Worm (Caenorhabditis elegans) whole organism, young adult: ENCODE measurements around the gene dct-6.

Experiments used
- B0336.3 ChIP-seq: fragments of 200-800 bp; sonication (Bioruptor generic); IDR thresholded peaks from 2 replicates; pipeline ENCODE4 v1.3.6; 2022; ENCODE audit warnings: missing genetic modification characterization, missing compliant biosample characterization
- C06A6.2 ChIP-seq: fragments of 200-800 bp; sonication (Bioruptor generic); conservative IDR thresholded peaks from 2 replicates; pipeline ENCODE4 v1.3.6; 2022; ENCODE audit warnings: missing genetic modification characterization, missing compliant biosample characterization
- C17E4.6 ChIP-seq: fragments of 200-800 bp; sonication (Bioruptor generic); IDR thresholded peaks from 2 replicates; pipeline ENCODE4 v1.3.6; 2022; ENCODE audit warnings: missing genetic modification reagents, missing genetic modification characterization, missing compliant biosample characterization
- D2030.7 ChIP-seq: fragments of 200-800 bp; sonication (Bioruptor generic); IDR thresholded peaks from 2 replicates; pipeline ENCODE4 v1.3.6; 2022; ENCODE audit warnings: missing genetic modification reagents, missing genetic modification characterization, missing compliant biosample characterization
- F39B2.1 ChIP-seq: fragments of 200-800 bp; sonication (Bioruptor generic); IDR thresholded peaks from 2 replicates; pipeline ENCODE4 v1.3.6; 2022; ENCODE audit warnings: missing genetic modification reagents, missing genetic modification characterization, missing compliant biosample characterization
- F49E8.2 ChIP-seq: sonication (generic microtip); optimal IDR thresholded peaks from 3 replicates; lab custom pipeline; 2017; ENCODE audit warnings: missing genetic modification characterization, mild to moderate bottlenecking, missing compliant biosample characterization, antibody characterized with exemption, moderate library complexity; ENCODE audit not compliant: insufficient read depth
- F57A8.1 ChIP-seq: fragments of 200-800 bp; sonication (Bioruptor generic); optimal IDR thresholded peaks from 2 replicates; lab custom pipeline; 2018; ENCODE audit warnings: mild to moderate bottlenecking, missing genetic modification characterization, moderate library complexity, missing compliant biosample characterization
- K11D2.4 ChIP-seq: fragments of 200-800 bp; sonication (Bioruptor generic); IDR thresholded peaks from 2 replicates; pipeline ENCODE4 v1.3.6; 2022; ENCODE audit warnings: missing genetic modification reagents, missing genetic modification characterization, missing compliant biosample characterization
- Y53G8AR.9 ChIP-seq: fragments of 200-800 bp; sonication (Bioruptor generic); conservative IDR thresholded peaks from 2 replicates; pipeline ENCODE4 v1.3.6; 2022; ENCODE audit warnings: missing genetic modification reagents, missing genetic modification characterization, missing compliant biosample characterization
- Y56A3A.18 ChIP-seq: fragments of 200-800 bp; sonication (Bioruptor generic); IDR thresholded peaks from 2 replicates; pipeline ENCODE4 v1.3.6; 2022; ENCODE audit warnings: missing genetic modification reagents, missing genetic modification characterization, missing compliant biosample characterization
- ZK185.1 ChIP-seq: sonication (generic microtip); optimal IDR thresholded peaks from 2 replicates; lab custom pipeline; 2016; ENCODE audit warnings: mild to moderate bottlenecking, missing genetic modification characterization, missing compliant biosample characterization; ENCODE audit not compliant: poor library complexity, severe bottlenecking
- atf-7 ChIP-seq: sonication (generic microtip); optimal IDR thresholded peaks from 2 replicates; lab custom pipeline; 2017; ENCODE audit warnings: mild to moderate bottlenecking, missing genetic modification characterization, missing compliant biosample characterization
- bed-1 ChIP-seq: fragments of 200-800 bp; sonication (Bioruptor generic); IDR thresholded peaks from 2 replicates; pipeline ENCODE4 v1.3.6; 2022; ENCODE audit warnings: missing genetic modification reagents, missing genetic modification characterization, missing compliant biosample characterization
- bed-2 ChIP-seq: fragments of 200-800 bp; sonication (Bioruptor generic); IDR thresholded peaks from 2 replicates; pipeline ENCODE4 v1.3.6; 2022; ENCODE audit warnings: missing genetic modification reagents, missing genetic modification characterization, missing compliant biosample characterization
- ceh-100 ChIP-seq: fragments of 200-800 bp; sonication (Bioruptor generic); IDR thresholded peaks from 2 replicates; pipeline ENCODE4 v1.3.6; 2022; ENCODE audit warnings: missing genetic modification reagents, missing genetic modification characterization, missing compliant biosample characterization
- die-1 ChIP-seq: sonication (generic microtip); optimal IDR thresholded peaks from 2 replicates; lab custom pipeline; 2016; ENCODE audit warnings: missing genotype, mild to moderate bottlenecking, missing genetic modification characterization, missing compliant biosample characterization
- egl-18 ChIP-seq: fragments of 200-800 bp; sonication (Bioruptor generic); IDR thresholded peaks from 2 replicates; pipeline ENCODE4 v1.3.6; 2022; ENCODE audit warnings: missing genetic modification reagents, missing genetic modification characterization, missing compliant biosample characterization
- ekl-4 ChIP-seq: fragments of 200-800 bp; sonication (Bioruptor generic); IDR thresholded peaks from 2 replicates; pipeline ENCODE4 v1.3.6; 2022; ENCODE audit warnings: missing genetic modification reagents, missing genetic modification characterization, missing compliant biosample characterization
- fkh-3 ChIP-seq: sonication (generic microtip); optimal IDR thresholded peaks from 2 replicates; lab custom pipeline; 2016; ENCODE audit warnings: mild to moderate bottlenecking, missing genetic modification characterization, missing compliant biosample characterization
- hlh-12 ChIP-seq: sonication (generic microtip); optimal IDR thresholded peaks from 2 replicates; lab custom pipeline; 2016; ENCODE audit warnings: missing genetic modification characterization, missing compliant biosample characterization
- hlh-26 ChIP-seq: fragments of 200-800 bp; sonication (Bioruptor generic); conservative IDR thresholded peaks from 2 replicates; pipeline ENCODE4 v1.3.6; 2022; ENCODE audit warnings: missing genetic modification reagents, missing genetic modification characterization, missing compliant biosample characterization
- hmg-1.2 ChIP-seq: fragments of 200-800 bp; sonication (Bioruptor generic); IDR thresholded peaks from 2 replicates; pipeline ENCODE4 v1.3.6; 2022; ENCODE audit warnings: missing genetic modification reagents, missing genetic modification characterization, missing compliant biosample characterization
- hmg-20 ChIP-seq: fragments of 200-800 bp; sonication (Bioruptor generic); IDR thresholded peaks from 2 replicates; pipeline ENCODE4 v1.3.6; 2022; ENCODE audit warnings: missing genetic modification reagents, missing genetic modification characterization, missing compliant biosample characterization
- let-526 ChIP-seq: fragments of 200-800 bp; sonication (Bioruptor generic); IDR thresholded peaks from 2 replicates; pipeline ENCODE4 v1.3.6; 2022; ENCODE audit warnings: missing genetic modification reagents, missing genetic modification characterization, missing compliant biosample characterization
- let-607 ChIP-seq, 2 experiments: fragments of 200-800 bp in 1 of 2; sonication (Bioruptor generic) in 1 of 2; sonication (generic microtip) in 1 of 2; optimal IDR thresholded peaks; 2 replicates each; lab custom pipeline; 2016 to 2018; ENCODE audit warnings: mild to moderate bottlenecking in 2 of 2, missing compliant biosample characterization in 2 of 2, missing genetic modification characterization in 2 of 2, moderate library complexity in 2 of 2, missing genotype in 1 of 2
- lin-26 ChIP-seq: fragments of 200-800 bp; sonication (Bioruptor generic); IDR thresholded peaks from 2 replicates; pipeline ENCODE4 v1.3.6; 2022; ENCODE audit warnings: missing genetic modification reagents, missing genetic modification characterization, missing compliant biosample characterization
- lin-35 ChIP-seq, 3 experiments: fragments of 150-350 bp in 2 of 3; sonication (generic microtip) in 1 of 3; optimal IDR thresholded peaks; 2 replicates each; lab custom pipeline; 2014 to 2018; ENCODE audit warnings: missing biosample characterization in 3 of 3, missing genetic modification characterization in 3 of 3, missing genetic modification reagents in 3 of 3
- lsl-1 ChIP-seq: fragments of 200-800 bp; sonication (Bioruptor generic); optimal IDR thresholded peaks from 2 replicates; lab custom pipeline; 2018; ENCODE audit warnings: mild to moderate bottlenecking, missing genetic modification characterization, moderate library complexity, missing compliant biosample characterization
- madf-3 ChIP-seq: fragments of 200-800 bp; sonication (Bioruptor generic); IDR thresholded peaks from 2 replicates; pipeline ENCODE4 v1.3.6; 2022; ENCODE audit warnings: missing genetic modification reagents, missing genetic modification characterization, missing compliant biosample characterization
- madf-6 ChIP-seq: fragments of 200-800 bp; sonication (Bioruptor generic); IDR thresholded peaks from 2 replicates; pipeline ENCODE4 v1.3.6; 2022; ENCODE audit warnings: missing genetic modification reagents, missing genetic modification characterization, missing compliant biosample characterization
- mcd-1 ChIP-seq: fragments of 200-800 bp; sonication (Bioruptor generic); IDR thresholded peaks from 2 replicates; pipeline ENCODE4 v1.3.6; 2022; ENCODE audit warnings: missing genetic modification reagents, missing genetic modification characterization, missing compliant biosample characterization
- mxl-1 ChIP-seq: sonication (generic microtip); optimal IDR thresholded peaks from 2 replicates; lab custom pipeline; 2016; ENCODE audit warnings: missing genetic modification characterization, missing compliant biosample characterization
- nfya-1 ChIP-seq: sonication (generic microtip); optimal IDR thresholded peaks from 2 replicates; lab custom pipeline; 2017; ENCODE audit warnings: antibody characterized with exemption, missing compliant biosample characterization, missing genetic modification characterization, borderline replicate concordance; ENCODE audit not compliant: insufficient read depth
- nhr-80 ChIP-seq: sonication (generic microtip); optimal IDR thresholded peaks from 2 replicates; lab custom pipeline; 2016; ENCODE audit warnings: missing genetic modification characterization, missing compliant biosample characterization
- rec-8 ChIP-seq, 2 experiments: sonication (generic microtip); optimal IDR thresholded peaks; 2 replicates each; lab custom pipeline; 2016; ENCODE audit warnings: mild to moderate bottlenecking in 2 of 2, missing genetic modification characterization in 2 of 2, missing genetic modification reagents in 2 of 2, missing genotype in 2 of 2, missing biosample characterization in 1 of 2, missing compliant biosample characterization in 1 of 2, moderate library complexity in 1 of 2
- rpc-1 ChIP-seq, 2 experiments: fragments of 150-350 bp in 1 of 2; sonication (generic microtip) in 1 of 2; optimal IDR thresholded peaks; 2 replicates each; lab custom pipeline; 2014 to 2018; ENCODE audit warnings: missing biosample characterization in 1 of 2, missing genetic modification characterization in 1 of 2, missing genetic modification reagents in 1 of 2, missing genotype in 1 of 2
- snpc-3.4 ChIP-seq: sonication (generic microtip); optimal IDR thresholded peaks from 2 replicates; lab custom pipeline; 2017; ENCODE audit warnings: missing genetic modification characterization, mild to moderate bottlenecking, missing compliant biosample characterization, antibody characterized with exemption, moderate library complexity, missing genotype, missing genetic modification reagents
- snpc-4 ChIP-seq, 5 experiments: fragments of 150-350 bp in 1 of 5; sonication (generic microtip) in 4 of 5; optimal IDR thresholded peaks; 2 replicates each; lab custom pipeline; 2014 to 2018; ENCODE audit warnings: missing genetic modification characterization in 5 of 5, missing biosample characterization in 3 of 5, antibody characterized with exemption in 2 of 5, mild to moderate bottlenecking in 2 of 5, missing compliant biosample characterization in 2 of 5, missing genotype in 2 of 5, moderate library complexity in 2 of 5, missing genetic modification reagents in 1 of 5
- ztf-18 ChIP-seq: sonication (generic microtip); optimal IDR thresholded peaks from 2 replicates; lab custom pipeline; 2016; ENCODE audit warnings: missing genotype, mild to moderate bottlenecking, missing genetic modification characterization, missing compliant biosample characterization
- ztf-28 ChIP-seq: fragments of 200-800 bp; sonication (Bioruptor generic); IDR thresholded peaks from 2 replicates; pipeline ENCODE4 v1.3.6; 2022; ENCODE audit warnings: missing genetic modification reagents, missing genetic modification characterization, missing compliant biosample characterization

dct-6 gene

ce11 chrIII:5925724-5926123 is 40.5 kb upstream of the dct-6 start, which contains the start of the genes dnc-2 and bcl-7 (continued):
- TF ChIP-seq lin-26 (GFP tag; lab: Robert Waterston, UW): no peak
- no peak for TF ChIP-seq rpc-1 (optimal IDR thresholded peaks at IDR 0.05; lab: Kevin White, UChicago)
- TF ChIP-seq rpc-1 (tag; optimal IDR thresholded peaks at IDR 0.05; lab: Kevin White, UChicago): no peak
- no peak for TF ChIP-seq bed-2
- TF ChIP-seq madf-3 (GFP tag; lab: Robert Waterston, UW): no peak
- peak; percentile 24 for TF ChIP-seq lsl-1 (GFP tag; lab: Kevin White, UChicago)
- TF ChIP-seq rec-8 (tag; optimal IDR thresholded peaks at IDR 0.05; lab: Kevin White, UChicago): no peak
- TF ChIP-seq hmg-1.2: peak; percentile 94
- TF ChIP-seq B0336.3 (GFP tag; lab: Robert Waterston, UW): no peak
- TF ChIP-seq ceh-100 (GFP tag; lab: Robert Waterston, UW): no peak
- no peak for TF ChIP-seq C06A6.2
- TF ChIP-seq K11D2.4 (GFP tag; lab: Robert Waterston, UW): no peak
- TF ChIP-seq hlh-12 (tag; lab: Kevin White, UChicago): no peak
- TF ChIP-seq let-607 (tag; optimal IDR thresholded peaks at IDR 0.05; lab: Kevin White, UChicago): no peak
- TF ChIP-seq snpc-3.4 (tag; lab: Kevin White, UChicago): no peak
- no peak for TF ChIP-seq Y56A3A.18 (GFP tag; lab: Robert Waterston, UW)
- no peak for TF ChIP-seq fkh-3 (tag; lab: Kevin White, UChicago)
- TF ChIP-seq F49E8.2: no peak
- TF ChIP-seq ekl-4 (GFP tag; lab: Robert Waterston, UW): no peak
- no peak for TF ChIP-seq die-1 (tag; lab: Kevin White, UChicago)
- no peak for TF ChIP-seq hlh-26 (GFP tag; lab: Robert Waterston, UW)
- TF ChIP-seq F57A8.1: no peak
- TF ChIP-seq egl-18 (GFP tag; lab: Robert Waterston, UW): no peak
- peak; percentile 19 for TF ChIP-seq ZK185.1 (tag; lab: Kevin White, UChicago)

DNA sequence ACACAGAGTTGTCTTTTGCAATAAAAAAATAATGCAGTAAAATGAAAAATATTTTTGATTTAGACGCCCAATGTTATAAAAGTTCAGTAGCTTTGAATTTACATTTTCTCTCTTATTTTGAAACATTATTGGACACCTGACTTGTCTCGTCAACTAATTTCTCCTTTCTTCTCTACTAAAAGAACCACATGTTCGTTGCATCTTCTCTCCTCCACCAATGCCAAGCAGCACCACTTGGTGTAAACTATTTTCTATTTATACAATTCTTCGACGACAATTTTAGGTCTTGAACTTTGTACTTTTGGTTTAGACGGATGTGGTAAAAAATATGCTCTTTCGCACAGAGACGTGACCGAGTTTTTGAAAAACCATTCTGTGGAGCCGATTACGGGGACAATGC is 35.6 kb upstream of the dct-6 start:
- TF ChIP-seq mxl-1 (tag; lab: Kevin White, UChicago) (no peak), mcd-1 (GFP tag; lab: Robert Waterston, UW) (no peak), ztf-28 (GFP tag; lab: Robert Waterston, UW) (no peak), D2030.7 (no peak), madf-6 (GFP tag; lab: Robert Waterston, UW) (no peak), bed-1 (no peak), C17E4.6 (GFP tag; lab: Robert Waterston, UW) (no peak), nhr-80 (no peak), ztf-18 (tag; lab: Kevin White, UChicago) (no peak), lin-35 (GFP tag; optimal IDR thresholded peaks at IDR 0.05; lab: Kevin White, UChicago) (no peak), F39B2.1 (no peak), snpc-4 (GFP tag; optimal IDR thresholded peaks at IDR 0.05; lab: Kevin White, UChicago) (no peak), snpc-4 (tag; optimal IDR thresholded peaks at IDR 0.05; lab: Kevin White, UChicago) (no peak), let-526 (GFP tag; lab: Robert Waterston, UW) (no peak), atf-7 (tag; lab: Kevin White, UChicago) (no peak), hmg-20 (GFP tag; lab: Robert Waterston, UW) (no peak), F49E8.2 (no peak), snpc-3.4 (tag; lab: Kevin White, UChicago) (no peak), ZK185.1 (tag; lab: Kevin White, UChicago) (no peak), nfya-1 (tag; lab: Kevin White, UChicago) (no peak), Y53G8AR.9 (GFP tag; lab: Robert Waterston, UW) (no peak)
- TF ChIP-seq, all 124 proteins: peak for 0
